Fruit fly (Drosophila melanogaster): ENCODE measurements around the gene CG32641.

The CG32641 gene

dm6 chrX:13228208-13228606 is 43.9 kb downstream of the CG32641 start:
- no peak for TF ChIP-seq CG17801 (GFP tag; optimal IDR thresholded peaks at IDR 0.05; ENCODE audit: partially characterized antibody)

- TF ChIP-seq CG17801 (GFP tag; optimal IDR thresholded peaks at IDR 0.05; ENCODE audit: partially characterized antibody) = no peak
Measured at dm6 chrX:13229217-13229616, 44.9 kb downstream of the CG32641 start.

- TF ChIP-seq CG17801 (GFP tag; optimal IDR thresholded peaks at IDR 0.05; ENCODE audit: partially characterized antibody) = no peak
Measured at dm6 chrX:13229824-13230223, 45.5 kb downstream of the CG32641 start.

dm6 chrX:13230974-13231373 is 46.7 kb downstream of the CG32641 start:
- TF ChIP-seq CG17801 (GFP tag; optimal IDR thresholded peaks at IDR 0.05; ENCODE audit: partially characterized antibody) = no peak

- no peak for TF ChIP-seq CG17801 (GFP tag; optimal IDR thresholded peaks at IDR 0.05; ENCODE audit: partially characterized antibody)
Measured at dm6 chrX:13232406-13233195, 48.3 kb downstream of the CG32641 start.

dm6 chrX:13233811-13234737 is 49.8 kb downstream of the CG32641 start:
- peak; percentile 46 for TF ChIP-seq CG17801 (GFP tag; optimal IDR thresholded peaks at IDR 0.05; ENCODE audit: partially characterized antibody)
